Worm (Caenorhabditis elegans) whole organism, L4/young adult: ENCODE data around the gene srr-10.
A peak's percentile ranks its signal among the peaks of the same experiment; 100 is the strongest.

Experiments
- W03F9.2 ChIP-seq: fragments of 150-350 bp; optimal IDR thresholded peaks from 2 replicates; lab custom pipeline; 2014; ENCODE audit warnings: missing biosample characterization, missing genetic modification characterization
- dao-5 ChIP-seq: sonication (generic microtip); optimal IDR thresholded peaks from 2 replicates; lab custom pipeline; 2016; ENCODE audit warnings: missing genotype, missing genetic modification characterization, moderate library complexity, missing compliant biosample characterization
- him-1 ChIP-seq: sonication (generic microtip); optimal IDR thresholded peaks from 2 replicates; lab custom pipeline; 2016; ENCODE audit warnings: missing genotype, missing genetic modification reagents, missing genetic modification characterization, missing compliant biosample characterization

Gene srr-10

ce11 chrV:7726202-7726601 is 9.2 kb upstream of the srr-10 start:
- TF ChIP-seq him-1 (tag; lab: Kevin White, UChicago) (no peak), W03F9.2 (tag; lab: Kevin White, UChicago) (no peak), dao-5 (tag; lab: Kevin White, UChicago) (no peak)

ce11 chrV:7726927-7727326 is 8.5 kb upstream of the srr-10 start:
- no peak for TF ChIP-seq W03F9.2 (tag; lab: Kevin White, UChicago)
- no peak for TF ChIP-seq him-1 (tag; lab: Kevin White, UChicago)
- TF ChIP-seq dao-5 (tag; lab: Kevin White, UChicago), result no peak

- TF ChIP-seq him-1 (tag; lab: Kevin White, UChicago) (peak; percentile 87), W03F9.2 (tag; lab: Kevin White, UChicago) (no peak)
These were observed 7.3 kb upstream of the srr-10 start for ce11 chrV:7728003-7728678.

ce11 chrV:7728679-7729027 is 6.8 kb upstream of the srr-10 start, which contains the start of gene Y97E10C.1:
Y97E10C.1 (plus strand) TSS chrV:7728879.
- TF ChIP-seq dao-5 (tag; lab: Kevin White, UChicago) (no peak), W03F9.2 (tag; lab: Kevin White, UChicago) (no peak), him-1 (tag; lab: Kevin White, UChicago) (no peak)

ce11 chrV:7730488-7730887 is 4.9 kb upstream of the srr-10 start:
- TF ChIP-seq W03F9.2 (tag; lab: Kevin White, UChicago) (no peak), him-1 (tag; lab: Kevin White, UChicago) (no peak)

- TF ChIP-seq W03F9.2 (tag; lab: Kevin White, UChicago) (no peak), him-1 (tag; lab: Kevin White, UChicago) (no peak), dao-5 (tag; lab: Kevin White, UChicago) (no peak)
These were observed 2.1 kb upstream of the srr-10 start for ce11 chrV:7733240-7733765.

- TF ChIP-seq him-1 (tag; lab: Kevin White, UChicago) (peak; percentile 29), W03F9.2 (tag; lab: Kevin White, UChicago) (no peak)
These were observed 510 bp upstream of the srr-10 start, which contains the start of gene clic-1 for ce11 chrV:7734909-7735308. clic-1 (minus strand) TSS chrV:7734911.

ce11 chrV:7737710-7738109 is 2.3 kb downstream of the srr-10 start, which contains the start of gene srr-9:
srr-9 (plus strand) TSS chrV:7738010.
- TF ChIP-seq dao-5 (tag; lab: Kevin White, UChicago) (no peak), him-1 (tag; lab: Kevin White, UChicago) (no peak), W03F9.2 (tag; lab: Kevin White, UChicago) (no peak)

ce11 chrV:7739949-7740348 is 4.5 kb downstream of the srr-10 start:
- TF ChIP-seq him-1 (tag; lab: Kevin White, UChicago) (no peak), W03F9.2 (tag; lab: Kevin White, UChicago) (no peak), dao-5 (tag; lab: Kevin White, UChicago) (no peak)

- TF ChIP-seq him-1 (tag; lab: Kevin White, UChicago), result no peak
- no peak for TF ChIP-seq W03F9.2 (tag; lab: Kevin White, UChicago)
- TF ChIP-seq dao-5 (tag; lab: Kevin White, UChicago), result no peak
These were observed 6.5 kb downstream of the srr-10 start for ce11 chrV:7741918-7742317.

- TF ChIP-seq him-1 (tag; lab: Kevin White, UChicago) (no peak), W03F9.2 (tag; lab: Kevin White, UChicago) (no peak), dao-5 (tag; lab: Kevin White, UChicago) (no peak)
These were observed 7.1 kb downstream of the srr-10 start, which contains the start of gene fbxl-5 for ce11 chrV:7742485-7742959. fbxl-5 (plus strand) TSS chrV:7742909.

- TF ChIP-seq W03F9.2 (tag; lab: Kevin White, UChicago), result no peak
- no peak for TF ChIP-seq dao-5 (tag; lab: Kevin White, UChicago)
- TF ChIP-seq him-1 (tag; lab: Kevin White, UChicago), result no peak
These were observed 8.6 kb downstream of the srr-10 start for ce11 chrV:7744068-7744467.

- TF ChIP-seq dao-5 (tag; lab: Kevin White, UChicago) (no peak), him-1 (tag; lab: Kevin White, UChicago) (no peak), W03F9.2 (tag; lab: Kevin White, UChicago) (no peak)
These were observed 10.0 kb downstream of the srr-10 start for ce11 chrV:7745386-7745785.

ce11 chrV:7745903-7746302 is 10.5 kb downstream of the srr-10 start:
- TF ChIP-seq him-1 (tag; lab: Kevin White, UChicago) (no peak), W03F9.2 (tag; lab: Kevin White, UChicago) (no peak), dao-5 (tag; lab: Kevin White, UChicago) (no peak)
